Fruit fly (Drosophila melanogaster): ENCODE results near the gene CG18130.

DNA sequence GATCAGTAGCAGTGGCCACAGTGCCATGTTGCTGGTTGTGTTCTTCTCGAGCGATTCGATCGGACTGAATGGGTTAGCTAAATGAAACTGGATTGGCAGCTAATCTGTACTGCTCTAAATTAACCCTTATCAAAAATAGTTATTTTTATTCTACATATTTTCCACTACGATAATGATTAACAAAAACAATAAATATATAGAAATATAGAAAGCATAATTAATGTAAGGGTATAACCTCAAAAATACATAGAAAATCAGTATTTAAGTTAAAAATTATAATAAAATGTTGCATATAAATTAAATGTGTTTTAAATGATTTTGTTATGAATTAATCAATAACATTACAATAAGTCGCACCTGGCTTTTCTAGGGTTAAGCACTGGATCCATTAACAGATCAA, 38.8 kb upstream of the CG18130 start, which contains the start of gene Cyp311a1:
- TF ChIP-seq insv (optimal IDR thresholded peaks at IDR 0.05), result no peak
- no peak for TF ChIP-seq Myc (optimal IDR thresholded peaks at IDR 0.05)
- no peak for TF ChIP-seq psq (optimal IDR thresholded peaks at IDR 0.05)

Data from Kc167 (cell line).